Worm (Caenorhabditis elegans): ENCODE measurements around the gene F59A6.3.

- TF ChIP-seq pqm-1 (tag; optimal IDR thresholded peaks at IDR 0.05), result no peak
- TF ChIP-seq xbp-1 (tag; optimal IDR thresholded peaks at IDR 0.05), result no peak
- no peak for TF ChIP-seq nhr-12 (tag; optimal IDR thresholded peaks at IDR 0.05)
- TF ChIP-seq nhr-11 (tag; optimal IDR thresholded peaks at IDR 0.05), result no peak
- TF ChIP-seq ets-5 (GFP tag; IDR thresholded peaks at IDR 0.05), result no peak
- TF ChIP-seq lin-35 (GFP tag; optimal IDR thresholded peaks at IDR 0.05), result peak; percentile 12 to 14
- TF ChIP-seq lin-39 (tag; optimal IDR thresholded peaks at IDR 0.05), result no peak
- TF ChIP-seq mdl-1 (tag; optimal IDR thresholded peaks at IDR 0.05), result peak in 1 of 2 experiments; percentile 6
- no peak for TF ChIP-seq nhr-237 (tag; optimal IDR thresholded peaks at IDR 0.05)
- TF ChIP-seq unc-98 (GFP tag; IDR thresholded peaks at IDR 0.05), result no peak
These were observed 39.1 kb downstream of the F59A6.3 start for ce11 chrII:5047279-5047678.

Measured in whole organism, L1 larva.